Worm (Caenorhabditis elegans) whole organism, young adult: ENCODE measurements around the gene npr-22.

Experiments
- F49E8.2 ChIP-seq: sonication (generic microtip); optimal IDR thresholded peaks from 3 replicates; lab custom pipeline; 2017; ENCODE audit warnings: missing genetic modification characterization, mild to moderate bottlenecking, missing compliant biosample characterization, antibody characterized with exemption, moderate library complexity; ENCODE audit not compliant: insufficient read depth
- Y53G8AR.9 ChIP-seq: fragments of 200-800 bp; sonication (Bioruptor generic); conservative IDR thresholded peaks from 2 replicates; pipeline ENCODE4 v1.3.6; 2022; ENCODE audit warnings: missing genetic modification reagents, missing genetic modification characterization, missing compliant biosample characterization
- Y67H2A.10 ChIP-seq: fragments of 200-800 bp; sonication (Bioruptor generic); conservative IDR thresholded peaks from 2 replicates; pipeline ENCODE4 v1.3.6; 2022; ENCODE audit warnings: missing genetic modification reagents, missing genetic modification characterization, missing compliant biosample characterization
- atf-7 ChIP-seq: sonication (generic microtip); optimal IDR thresholded peaks from 2 replicates; lab custom pipeline; 2017; ENCODE audit warnings: mild to moderate bottlenecking, missing genetic modification characterization, missing compliant biosample characterization
- egl-18 ChIP-seq: fragments of 200-800 bp; sonication (Bioruptor generic); IDR thresholded peaks from 2 replicates; pipeline ENCODE4 v1.3.6; 2022; ENCODE audit warnings: missing genetic modification reagents, missing genetic modification characterization, missing compliant biosample characterization
- mel-28 ChIP-seq: sonication (generic microtip); optimal IDR thresholded peaks from 2 replicates; lab custom pipeline; 2016; ENCODE audit warnings: borderline replicate concordance, mild to moderate bottlenecking, missing genetic modification characterization, missing compliant biosample characterization
- pha-4 ChIP-seq: fragments of 150-350 bp; sonication (generic microtip); optimal IDR thresholded peaks from 2 replicates; lab custom pipeline; 2014; ENCODE audit warnings: missing biosample characterization, missing genetic modification reagents, missing genetic modification characterization
- tbx-9 ChIP-seq: sonication (generic microtip); optimal IDR thresholded peaks from 2 replicates; lab custom pipeline; 2016; ENCODE audit warnings: borderline replicate concordance, missing genetic modification characterization, inconsistent platforms, missing compliant biosample characterization

ce11 chrIV:8529039-8529438, 30.2 kb upstream of the npr-22 start:
- no peak for TF ChIP-seq Y53G8AR.9 (GFP tag; lab: Robert Waterston, UW)
- TF ChIP-seq tbx-9 (tag; lab: Kevin White, UChicago): no peak
- TF ChIP-seq Y67H2A.10 (GFP tag; lab: Robert Waterston, UW): no peak
- TF ChIP-seq pha-4 (tag; lab: Kevin White, UChicago): no peak
- no peak for TF ChIP-seq F49E8.2 (tag; lab: Kevin White, UChicago)
- no peak for TF ChIP-seq mel-28 (tag; lab: Kevin White, UChicago)
- TF ChIP-seq atf-7 (tag; lab: Kevin White, UChicago): no peak
- no peak for TF ChIP-seq egl-18 (GFP tag; lab: Robert Waterston, UW)
